Worm (Caenorhabditis elegans): Measurements from ENCODE around the gene cyp-35B3.

ce11 chrV:3979053-3979452 lies 33.9 kb downstream of the cyp-35B3 start, which contains the start of gene nlp-34:
- TF ChIP-seq ama-1 (optimal IDR thresholded peaks at IDR 0.05) (no peak), flt-1 (GFP tag; IDR thresholded peaks at IDR 0.05) (no peak), hmg-4 (GFP tag; optimal IDR thresholded peaks at IDR 0.05) (no peak), tbx-37 (GFP tag; conservative IDR thresholded peaks at IDR 0.05) (no peak)
